Fruit fly (Drosophila melanogaster): ENCODE data around the gene Prps.

dm6 chr3L:9705591-9705990 lies 9.1 kb upstream of the Prps start:
- no peak for TF ChIP-seq rgr (GFP tag; optimal IDR thresholded peaks at IDR 0.05)
- TF ChIP-seq psq (GFP tag; optimal IDR thresholded peaks at IDR 0.05) = no peak
- no peak for TF ChIP-seq sage (GFP tag; optimal IDR thresholded peaks at IDR 0.05)
- TF ChIP-seq GATAd (GFP tag; optimal IDR thresholded peaks at IDR 0.05) = no peak
- no peak for TF ChIP-seq HLH106 (tag; optimal IDR thresholded peaks at IDR 0.05)
- TF ChIP-seq br (GFP tag; optimal IDR thresholded peaks at IDR 0.05) = no peak
- no peak for TF ChIP-seq Hnf4 (GFP tag; optimal IDR thresholded peaks at IDR 0.05)
- TF ChIP-seq dmrt93B (GFP tag; optimal IDR thresholded peaks at IDR 0.05) = no peak
- no peak for TF ChIP-seq Dif (GFP tag; optimal IDR thresholded peaks at IDR 0.05; ENCODE audit: partially characterized antibody)
